Fruit fly (Drosophila melanogaster) whole organism, adult: ENCODE measurements around the gene Pomp.
A peak's percentile ranks its signal among the peaks of the same experiment; 100 is the strongest.

Source experiments
- CG11617 ChIP-seq: fragments of 200-800 bp; sonication (Bioruptor generic); optimal IDR thresholded peaks from 2 replicates; lab custom pipeline; 2017; ENCODE audit warnings: mild to moderate bottlenecking, missing biosample characterization, missing genetic modification reagents, missing genetic modification characterization
- CG12768 ChIP-seq: fragments of 200-800 bp; sonication (Bioruptor generic); optimal IDR thresholded peaks from 2 replicates; lab custom pipeline; 2017; ENCODE audit warnings: missing biosample characterization, missing genetic modification characterization, mild to moderate bottlenecking, moderate library complexity, missing genetic modification reagents
- CG14711 ChIP-seq: fragments of 200-800 bp; sonication (Bioruptor generic); optimal IDR thresholded peaks from 2 replicates; lab custom pipeline; 2018; ENCODE audit warnings: missing biosample characterization, mild to moderate bottlenecking, missing genetic modification characterization, moderate library complexity
- CG1620 ChIP-seq: fragments of 200-800 bp; sonication (Bioruptor generic); optimal IDR thresholded peaks from 2 replicates; lab custom pipeline; 2016; ENCODE audit warnings: missing biosample characterization, missing genetic modification characterization
- CG33017 ChIP-seq: fragments of 200-800 bp; sonication (Bioruptor generic); optimal IDR thresholded peaks from 2 replicates; lab custom pipeline; 2018; ENCODE audit warnings: missing biosample characterization, mild to moderate bottlenecking, missing genetic modification characterization, moderate library complexity
- CG5204 ChIP-seq: fragments of 200-800 bp; sonication (Bioruptor generic); optimal IDR thresholded peaks from 2 replicates; lab custom pipeline; 2016; ENCODE audit warnings: missing biosample characterization, missing genetic modification characterization
- CG7045 ChIP-seq: fragments of 200-800 bp; sonication (Bioruptor generic); optimal IDR thresholded peaks from 2 replicates; lab custom pipeline; 2017; ENCODE audit warnings: missing biosample characterization, mild to moderate bottlenecking, missing genetic modification characterization
- CG7101 ChIP-seq: fragments of 200-800 bp; sonication (Bioruptor generic); optimal IDR thresholded peaks from 2 replicates; lab custom pipeline; 2018; ENCODE audit warnings: missing biosample characterization, mild to moderate bottlenecking, missing genetic modification characterization, moderate library complexity
- Clk ChIP-seq: fragments of 200-800 bp; sonication (Bioruptor generic); optimal IDR thresholded peaks from 2 replicates; lab custom pipeline; 2017; ENCODE audit warnings: missing biosample characterization, missing genetic modification characterization
- Crg-1 ChIP-seq: fragments of 200-800 bp; sonication (Bioruptor generic); optimal IDR thresholded peaks from 2 replicates; lab custom pipeline; 2016; ENCODE audit warnings: missing biosample characterization, missing genetic modification characterization
- Hr96 ChIP-seq: fragments of 200-800 bp; sonication (Bioruptor generic); optimal IDR thresholded peaks from 2 replicates; lab custom pipeline; 2016; ENCODE audit warnings: missing biosample characterization, missing genetic modification characterization
- Mnt ChIP-seq: fragments of 200-800 bp; sonication (Bioruptor generic); optimal IDR thresholded peaks from 2 replicates; lab custom pipeline; 2016; ENCODE audit warnings: missing biosample characterization, mild to moderate bottlenecking, missing genetic modification characterization
- bab1 ChIP-seq: fragments of 200-800 bp; sonication (Bioruptor generic); optimal IDR thresholded peaks from 3 replicates; lab custom pipeline; 2019; ENCODE audit warnings: missing biosample characterization, mild to moderate bottlenecking, missing genetic modification characterization, moderate library complexity
- cic ChIP-seq: fragments of 200-800 bp; sonication (Bioruptor generic); optimal IDR thresholded peaks from 2 replicates; lab custom pipeline; 2017; ENCODE audit warnings: missing biosample characterization, mild to moderate bottlenecking, missing genetic modification characterization, moderate library complexity
- cnc ChIP-seq, 2 experiments: fragments of >200 bp; optimal IDR thresholded peaks; 2 replicates each; lab custom pipeline; 2017
- kay ChIP-seq: fragments of 200-800 bp; sonication (Bioruptor generic); peaks from one replicate; lab custom pipeline; 2016; ENCODE audit warnings: missing biosample characterization, missing genetic modification characterization, borderline replicate concordance
- ovo ChIP-seq: fragments of 200-800 bp; sonication (Bioruptor generic); optimal IDR thresholded peaks from 2 replicates; lab custom pipeline; 2016; ENCODE audit warnings: missing biosample characterization, missing genetic modification characterization
- pad ChIP-seq: fragments of 200-800 bp; sonication (Bioruptor generic); optimal IDR thresholded peaks from 3 replicates; lab custom pipeline; 2017; ENCODE audit warnings: missing biosample characterization, missing genetic modification characterization, mild to moderate bottlenecking, moderate library complexity, missing genetic modification reagents
- tj ChIP-seq: fragments of 200-800 bp; sonication (Bioruptor generic); optimal IDR thresholded peaks from 3 replicates; lab custom pipeline; 2017; ENCODE audit warnings: missing biosample characterization, mild to moderate bottlenecking, missing genetic modification characterization, moderate library complexity
- toe ChIP-seq: fragments of 200-800 bp; sonication (Bioruptor generic); optimal IDR thresholded peaks from 2 replicates; lab custom pipeline; 2016; ENCODE audit warnings: missing biosample characterization, missing genetic modification characterization

Pomp gene

dm6 chr2L:20828701-20829100, 41.2 kb downstream of the Pomp start:
- TF ChIP-seq CG14711 (tag; lab: Kevin White, UChicago) (no peak), cic (GFP tag; lab: Kevin White, UChicago) (peak; percentile 55), Hr96 (no peak)

- TF ChIP-seq Mnt (GFP tag; lab: Kevin White, UChicago) (no peak), bab1 (GFP tag; lab: Kevin White, UChicago) (no peak), cic (GFP tag; lab: Kevin White, UChicago) (no peak), kay (GFP tag; lab: Kevin White, UChicago) (no peak), toe (GFP tag; lab: Kevin White, UChicago) (no peak), CG7101 (tag; lab: Kevin White, UChicago) (no peak), Crg-1 (GFP tag; lab: Kevin White, UChicago) (no peak), CG1620 (GFP tag; lab: Kevin White, UChicago) (no peak), CG11617 (no peak), CG7045 (GFP tag; lab: Kevin White, UChicago) (no peak), CG14711 (tag; lab: Kevin White, UChicago) (no peak), Clk (GFP tag; lab: Kevin White, UChicago) (no peak), tj (no peak), CG12768 (GFP tag; lab: Kevin White, UChicago) (no peak), pad (no peak), Hr96 (no peak)
These were observed 41.9 kb downstream of the Pomp start, which contains the start of gene CG31673 for dm6 chr2L:20829309-20829708. Gene CG31673, plus strand, starts transcription at chr2L:20829609.

DNA sequence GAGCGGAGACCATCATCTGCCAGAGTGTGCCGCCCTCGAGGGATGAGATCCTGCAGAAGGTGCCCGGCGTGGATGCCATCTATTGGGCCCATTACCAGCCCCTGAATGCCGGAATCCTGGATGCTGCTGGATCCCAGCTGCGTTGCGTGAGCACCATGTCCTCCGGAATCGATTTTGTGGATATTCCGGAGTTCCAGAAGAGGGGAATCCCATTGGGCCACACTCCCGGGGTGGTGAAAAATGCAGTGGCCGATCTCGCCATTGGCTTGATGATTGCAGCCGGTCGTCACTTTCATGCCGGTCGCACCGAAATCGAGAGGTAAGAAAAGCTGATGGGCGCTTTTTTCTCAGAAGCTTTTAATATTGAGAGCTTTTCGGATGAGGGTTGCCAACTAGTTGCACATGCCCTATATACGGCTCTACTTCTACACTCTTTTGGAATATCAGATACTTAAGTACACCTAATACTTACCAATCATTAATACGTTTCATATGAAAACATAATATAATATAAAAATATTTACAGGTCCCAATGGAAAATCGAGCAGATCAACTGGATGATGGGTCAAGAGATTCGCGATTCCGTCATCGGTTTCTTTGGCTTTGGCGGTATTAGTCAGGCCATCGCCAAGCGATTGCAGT, 42.4 kb downstream of the Pomp start:
- no peak for TF ChIP-seq Clk (GFP tag; lab: Kevin White, UChicago)
- no peak for TF ChIP-seq CG12768 (GFP tag; lab: Kevin White, UChicago)
- TF ChIP-seq CG14711 (tag; lab: Kevin White, UChicago), result peak; percentile 93
- TF ChIP-seq CG33017 (tag; lab: Kevin White, UChicago), result peak; percentile 16
- TF ChIP-seq bab1 (GFP tag; lab: Kevin White, UChicago), result peak; percentile 0
- TF ChIP-seq pad, result peak; percentile 0
- TF ChIP-seq kay (GFP tag; lab: Kevin White, UChicago), result no peak
- TF ChIP-seq tj, result peak; percentile 45
- TF ChIP-seq cic (GFP tag; lab: Kevin White, UChicago), result peak; percentile 24
- peak; percentile 22 for TF ChIP-seq CG7101 (tag; lab: Kevin White, UChicago)
- no peak for TF ChIP-seq CG5204
- TF ChIP-seq cnc (optimal IDR thresholded peaks at IDR 0.05; lab: Kevin White, UChicago), result no peak
- peak; percentile 9 for TF ChIP-seq ovo (GFP tag; lab: Kevin White, UChicago)
- TF ChIP-seq Crg-1 (GFP tag; lab: Kevin White, UChicago), result no peak
- TF ChIP-seq CG11617, result peak; percentile 21
- peak; percentile 7 for TF ChIP-seq Mnt (GFP tag; lab: Kevin White, UChicago)
- no peak for TF ChIP-seq toe (GFP tag; lab: Kevin White, UChicago)

- TF ChIP-seq Hr96 (no peak), cic (GFP tag; lab: Kevin White, UChicago) (peak; percentile 55), CG5204 (no peak), CG33017 (tag; lab: Kevin White, UChicago) (peak; percentile 25), Mnt (GFP tag; lab: Kevin White, UChicago) (peak; percentile 35), bab1 (GFP tag; lab: Kevin White, UChicago) (peak; percentile 72), CG1620 (GFP tag; lab: Kevin White, UChicago) (peak; percentile 4), tj (peak; percentile 1), kay (GFP tag; lab: Kevin White, UChicago) (no peak)
These were observed 43.6 kb downstream of the Pomp start, which contains the start of gene CG31674 for dm6 chr2L:20831060-20831459. Gene CG31674, plus strand, starts transcription at chr2L:20831262.

DNA sequence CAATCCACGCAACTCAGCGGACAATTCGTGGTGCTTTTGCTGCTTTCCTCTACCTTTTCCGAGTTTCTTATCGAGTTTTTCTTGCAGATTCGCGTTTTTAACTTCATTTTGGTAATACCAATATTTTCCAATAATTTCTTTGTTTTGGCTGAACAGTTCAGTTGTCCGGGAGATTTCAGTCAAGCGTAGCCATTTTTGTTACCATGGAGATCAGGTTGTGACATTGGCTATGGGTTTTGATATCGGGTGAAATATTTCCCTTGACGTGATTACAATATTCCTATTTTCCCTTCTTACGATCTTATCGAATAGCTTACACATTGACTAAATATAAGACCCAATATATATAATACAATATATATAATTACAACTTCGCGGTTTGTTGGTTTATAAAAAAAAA, 48.0 kb downstream of the Pomp start, which contains the start of gene Oseg5:
Oseg5 (minus strand) TSS at position 340 of the 400 bp plus-strand sequence.
- no peak for TF ChIP-seq tj

dm6 chr2L:20837885-20838284, 50.4 kb downstream of the Pomp start, which contains the start of gene Spn38F:
Gene Spn38F, minus strand, starts transcription at chr2L:20837985.
- no peak for TF ChIP-seq tj
- no peak for TF ChIP-seq toe (GFP tag; lab: Kevin White, UChicago)
- TF ChIP-seq cnc (optimal IDR thresholded peaks at IDR 0.05; lab: Kevin White, UChicago), result no peak
- no peak for TF ChIP-seq CG11617
- no peak for TF ChIP-seq CG33017 (tag; lab: Kevin White, UChicago)
- TF ChIP-seq Clk (GFP tag; lab: Kevin White, UChicago), result no peak
- no peak for TF ChIP-seq kay (GFP tag; lab: Kevin White, UChicago)
- no peak for TF ChIP-seq CG14711 (tag; lab: Kevin White, UChicago)
- no peak for TF ChIP-seq Mnt (GFP tag; lab: Kevin White, UChicago)
- no peak for TF ChIP-seq CG5204
- no peak for TF ChIP-seq Crg-1 (GFP tag; lab: Kevin White, UChicago)
- TF ChIP-seq cic (GFP tag; lab: Kevin White, UChicago), result no peak
- no peak for TF ChIP-seq Hr96
- no peak for TF ChIP-seq CG12768 (GFP tag; lab: Kevin White, UChicago)
- TF ChIP-seq bab1 (GFP tag; lab: Kevin White, UChicago), result no peak
- no peak for TF ChIP-seq pad
- TF ChIP-seq ovo (GFP tag; lab: Kevin White, UChicago), result no peak
- TF ChIP-seq CG7101 (tag; lab: Kevin White, UChicago), result no peak
- TF ChIP-seq CG1620 (GFP tag; lab: Kevin White, UChicago), result no peak
